Worm (Caenorhabditis elegans): ENCODE results near the gene nmy-1.

nmy-1 gene

DNA sequence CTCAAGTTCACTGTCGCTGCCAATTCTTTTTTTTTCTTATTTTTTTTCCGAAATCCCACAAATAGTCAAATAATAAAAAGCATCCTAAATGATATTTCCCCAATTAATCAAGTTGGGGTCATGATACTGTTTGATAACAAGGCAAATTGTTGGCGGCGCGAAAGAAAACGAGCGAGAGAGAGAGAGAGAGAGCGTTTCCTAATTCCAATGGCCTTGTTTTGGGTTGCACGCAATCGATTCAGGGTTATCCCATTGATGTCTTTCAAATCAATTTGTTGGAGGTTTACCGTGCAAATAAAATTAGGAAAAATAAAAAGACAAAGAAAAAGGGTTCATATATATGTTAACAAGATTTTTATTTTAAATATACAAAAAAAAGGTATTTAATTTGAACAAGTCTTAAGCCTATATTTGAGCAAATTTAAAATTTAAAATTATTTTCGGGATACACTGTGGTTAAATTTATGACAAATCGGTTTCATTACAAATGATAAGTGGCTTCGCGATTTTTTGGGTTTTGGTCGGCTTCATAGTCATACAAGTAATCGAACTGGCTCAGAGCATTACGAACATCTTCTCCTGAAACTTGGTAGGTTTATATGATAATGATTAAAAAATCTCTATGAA, 43.6 kb upstream of the nmy-1 start:
- TF ChIP-seq aha-1 (tag) (peak; percentile 52), hlh-11 (tag; optimal IDR thresholded peaks at IDR 0.05) (no peak), ceh-32 (tag; optimal IDR thresholded peaks at IDR 0.05; ENCODE audit: poor library complexity) (no peak), hif-1 (tag; optimal IDR thresholded peaks at IDR 0.05) (no peak), T20F7.1 (GFP tag; optimal IDR thresholded peaks at IDR 0.05) (no peak), aly-2 (tag; optimal IDR thresholded peaks at IDR 0.05) (no peak), ceh-20 (GFP tag; IDR thresholded peaks at IDR 0.05) (no peak), skn-1 (tag; optimal IDR thresholded peaks at IDR 0.05) (no peak), spr-3 (GFP tag; optimal IDR thresholded peaks at IDR 0.05) (no peak), saeg-2 (GFP tag; IDR thresholded peaks at IDR 0.05) (0 out of 2 replicates have a peak, but pooled peaks have one; percentile 48), pqm-1 (tag; optimal IDR thresholded peaks at IDR 0.05) (no peak), F49E8.2 (tag; optimal IDR thresholded peaks at IDR 0.05; ENCODE audit: borderline replicate concordance) (no peak), lsy-2 (tag; optimal IDR thresholded peaks at IDR 0.05) (peak in 1 of 2 experiments; percentile 2), lin-1 (GFP tag; IDR thresholded peaks at IDR 0.05) (no peak), gei-8 (GFP tag; optimal IDR thresholded peaks at IDR 0.05) (no peak), ztf-7 (tag; optimal IDR thresholded peaks at IDR 0.05) (no peak), lin-13 (GFP tag; optimal IDR thresholded peaks at IDR 0.05) (no peak), ZK546.5 (tag; optimal IDR thresholded peaks at IDR 0.05) (no peak), ceh-28 (tag; optimal IDR thresholded peaks at IDR 0.05) (no peak), nhr-6 (tag; optimal IDR thresholded peaks at IDR 0.05) (no peak), fos-1 (tag; optimal IDR thresholded peaks at IDR 0.05) (no peak), hlh-30 (tag; optimal IDR thresholded peaks at IDR 0.05; ENCODE audit: insufficient read depth) (no peak), ces-1 (GFP tag; optimal IDR thresholded peaks at IDR 0.05) (no peak), mxl-2 (GFP tag; conservative IDR thresholded peaks at IDR 0.05) (no peak), madf-9 (GFP tag; conservative IDR thresholded peaks at IDR 0.05) (no peak), lim-7 (GFP tag; IDR thresholded peaks at IDR 0.05) (no peak), daf-8 (GFP tag; IDR thresholded peaks at IDR 0.05) (no peak)

DNA sequence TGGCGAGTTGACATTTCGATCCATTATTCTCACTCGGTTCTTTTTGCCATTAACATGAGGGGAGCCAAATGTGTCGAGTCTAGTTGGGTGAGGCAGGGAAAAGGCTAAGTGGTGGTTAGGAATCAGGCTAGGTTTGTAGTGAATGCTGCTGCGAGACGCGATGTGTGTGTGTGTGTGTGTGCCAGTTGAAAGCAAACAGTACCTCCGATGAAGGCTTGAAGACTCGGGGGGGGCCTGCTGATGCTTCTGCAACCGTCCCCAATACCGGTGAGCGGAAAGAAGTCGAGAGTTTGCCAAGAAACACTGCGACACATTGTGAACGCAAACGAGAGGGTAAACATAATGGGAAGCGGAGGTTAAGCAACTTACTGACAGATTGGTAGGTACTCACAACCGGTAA, 38.3 kb upstream of the nmy-1 start, which contains the start of gene F53B3.3:
Gene F53B3.3 (minus strand): TSS at position 101 of the 400 bp plus-strand sequence.
- TF ChIP-seq aha-1 (tag) (peak; percentile 34), unc-130 (GFP tag; optimal IDR thresholded peaks at IDR 0.05) (no peak), ceh-62 (tag; optimal IDR thresholded peaks at IDR 0.05) (no peak)

DNA sequence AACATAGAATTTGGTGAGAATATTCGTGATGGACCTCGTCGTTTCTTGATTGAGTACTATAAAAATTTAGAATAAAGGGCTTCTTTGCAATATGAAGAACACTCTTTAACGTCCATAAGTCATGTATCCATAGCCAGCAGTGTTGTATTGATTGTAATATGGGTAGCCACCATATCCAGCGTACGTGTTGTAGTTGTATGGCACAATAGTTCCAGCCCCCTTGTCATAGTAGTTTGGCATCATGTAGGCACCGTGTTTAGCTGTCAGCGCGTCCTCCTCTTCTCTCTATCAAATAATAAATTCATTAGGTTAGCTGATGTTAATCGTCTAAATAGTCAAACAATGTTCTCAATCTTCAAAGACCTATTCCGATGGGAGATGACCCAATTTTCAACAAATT, 36.1 kb upstream of the nmy-1 start:
- TF ChIP-seq zip-2 (tag; optimal IDR thresholded peaks at IDR 0.05) (no peak), fos-1 (tag; optimal IDR thresholded peaks at IDR 0.05) (no peak), egl-27 (tag; optimal IDR thresholded peaks at IDR 0.05) (no peak), nhr-42 (GFP tag; IDR thresholded peaks at IDR 0.05) (no peak), tra-1 (GFP tag; IDR thresholded peaks at IDR 0.05) (no peak), unc-62 (GFP tag; optimal IDR thresholded peaks at IDR 0.05 in 1 of 2) (peak in 1 of 2 experiments; percentile 91), unc-62 (tag; optimal IDR thresholded peaks at IDR 0.05) (no peak), lin-39 (tag; optimal IDR thresholded peaks at IDR 0.05) (no peak), hif-1 (tag; optimal IDR thresholded peaks at IDR 0.05) (no peak)

DNA sequence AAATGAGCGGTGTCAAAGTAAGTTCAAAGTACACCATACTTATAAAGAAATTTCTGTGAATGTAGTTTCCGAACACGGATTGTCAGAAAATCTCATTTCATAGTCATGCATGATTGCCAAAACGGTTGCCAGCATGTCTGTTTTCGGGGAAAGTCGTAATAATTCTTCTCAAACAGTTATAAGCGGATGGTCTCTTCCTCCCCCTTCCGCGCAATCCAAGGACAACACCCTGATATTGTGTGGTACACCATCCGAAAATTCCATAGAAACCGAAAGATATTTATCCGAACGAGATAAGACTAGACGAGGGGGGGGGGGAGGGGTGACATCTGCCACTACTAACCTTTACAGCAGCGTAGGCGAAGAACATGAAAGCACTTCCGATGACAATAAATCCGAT, 34.7 kb upstream of the nmy-1 start:
- TF ChIP-seq pha-4 (GFP tag; IDR thresholded peaks at IDR 0.05) (no peak), pha-4 (tag; optimal IDR thresholded peaks at IDR 0.05) (no peak), ceh-44 (GFP tag; IDR thresholded peaks at IDR 0.05) (no peak), dmd-8 (GFP tag; IDR thresholded peaks at IDR 0.05) (no peak), F10B5.3 (tag; optimal IDR thresholded peaks at IDR 0.05) (no peak), egl-43 (GFP tag; IDR thresholded peaks at IDR 0.05) (no peak), hmg-1.1 (GFP tag; IDR thresholded peaks at IDR 0.05) (no peak), nhr-41 (GFP tag; IDR thresholded peaks at IDR 0.05) (no peak), dmd-6 (GFP tag; IDR thresholded peaks at IDR 0.05) (no peak), zfp-2 (tag; optimal IDR thresholded peaks at IDR 0.05) (no peak), lin-13 (GFP tag; optimal IDR thresholded peaks at IDR 0.05) (no peak), madf-9 (GFP tag; conservative IDR thresholded peaks at IDR 0.05) (no peak), duxl-1 (tag; optimal IDR thresholded peaks at IDR 0.05; ENCODE audit: poor library complexity) (no peak), nhr-6 (tag; optimal IDR thresholded peaks at IDR 0.05) (no peak)
